Worm (Caenorhabditis elegans) whole organism, mixed stage, embryonic: Measurements from ENCODE around the gene pgm-2.

Experiments
- M03D4.4 ChIP-seq: sonication (generic microtip); optimal IDR thresholded peaks from 2 replicates; lab custom pipeline; 2017; ENCODE audit warnings: mild to moderate bottlenecking, missing genetic modification characterization, missing compliant biosample characterization
- bed-3 ChIP-seq: fragments of 200-800 bp; sonication (Bioruptor generic); optimal IDR thresholded peaks from 3 replicates; lab custom pipeline; 2018; ENCODE audit warnings: mild to moderate bottlenecking, missing genetic modification characterization, moderate library complexity, missing compliant biosample characterization
- blmp-1 ChIP-seq: fragments of 150-350 bp; optimal IDR thresholded peaks from 2 replicates; lab custom pipeline; 2014; ENCODE audit warnings: missing biosample characterization, missing genetic modification characterization
- ceh-39 ChIP-seq: fragments of 150-350 bp; optimal IDR thresholded peaks from 2 replicates; lab custom pipeline; 2014; ENCODE audit warnings: missing biosample characterization, missing genetic modification characterization
- ceh-43 ChIP-seq: fragments of 200-800 bp; sonication (Bioruptor generic); optimal IDR thresholded peaks from 2 replicates; lab custom pipeline; 2018; ENCODE audit warnings: mild to moderate bottlenecking, missing genetic modification characterization, moderate library complexity, missing compliant biosample characterization
- ceh-83 ChIP-seq: fragments of 200-800 bp; sonication (Bioruptor generic); optimal IDR thresholded peaks from 2 replicates; lab custom pipeline; 2018; ENCODE audit warnings: mild to moderate bottlenecking, missing genetic modification characterization, missing compliant biosample characterization
- ces-1 ChIP-seq: fragments of 150-350 bp; optimal IDR thresholded peaks from 2 replicates; lab custom pipeline; 2014; ENCODE audit warnings: missing biosample characterization, missing genetic modification reagents, missing genetic modification characterization
- cnd-1 ChIP-seq: fragments of 200-800 bp; sonication (Bioruptor generic); optimal IDR thresholded peaks from 2 replicates; lab custom pipeline; 2018; ENCODE audit warnings: mild to moderate bottlenecking, missing genetic modification characterization, missing compliant biosample characterization
- drap-1 ChIP-seq: fragments of 200-800 bp; sonication (Bioruptor generic); optimal IDR thresholded peaks from 3 replicates; lab custom pipeline; 2018; ENCODE audit warnings: mild to moderate bottlenecking, missing genetic modification characterization, missing compliant biosample characterization
- elt-1 ChIP-seq: sonication (generic microtip); optimal IDR thresholded peaks from 2 replicates; lab custom pipeline; 2017; ENCODE audit warnings: missing genetic modification characterization, mild to moderate bottlenecking, missing compliant biosample characterization, antibody characterized with exemption, moderate library complexity, borderline replicate concordance; ENCODE audit not compliant: insufficient read depth
- flh-1 ChIP-seq: fragments of 200-800 bp; sonication (Bioruptor generic); optimal IDR thresholded peaks from 2 replicates; lab custom pipeline; 2018; ENCODE audit warnings: mild to moderate bottlenecking, missing genetic modification characterization, moderate library complexity, missing compliant biosample characterization
- ham-2 ChIP-seq: fragments of 200-800 bp; sonication (Bioruptor generic); optimal IDR thresholded peaks from 2 replicates; lab custom pipeline; 2018; ENCODE audit warnings: mild to moderate bottlenecking, missing genetic modification characterization, missing compliant biosample characterization
- hlh-1 ChIP-seq: fragments of 150-350 bp; optimal IDR thresholded peaks from 2 replicates; lab custom pipeline; 2014; ENCODE audit warnings: missing biosample characterization, missing genetic modification reagents, missing genetic modification characterization
- lin-13 ChIP-seq: fragments of 150-350 bp; optimal IDR thresholded peaks from 2 replicates; lab custom pipeline; 2014; ENCODE audit warnings: missing biosample characterization, missing genetic modification characterization
- lin-32 ChIP-seq: fragments of 200-800 bp; sonication (Bioruptor generic); optimal IDR thresholded peaks from 2 replicates; lab custom pipeline; 2018; ENCODE audit warnings: mild to moderate bottlenecking, missing genetic modification characterization, missing compliant biosample characterization
- lsy-2 ChIP-seq: fragments of 150-350 bp; optimal IDR thresholded peaks from 2 replicates; lab custom pipeline; 2014; ENCODE audit warnings: missing biosample characterization, missing genetic modification characterization
- mab-5 ChIP-seq: fragments of 150-350 bp; optimal IDR thresholded peaks from 2 replicates; lab custom pipeline; 2014; ENCODE audit warnings: missing biosample characterization, missing genetic modification characterization
- mep-1 ChIP-seq: fragments of 150-350 bp; optimal IDR thresholded peaks from 2 replicates; lab custom pipeline; 2017; ENCODE audit warnings: missing biosample characterization, missing genetic modification reagents, missing genetic modification characterization, inconsistent platforms
- mls-2 ChIP-seq: sonication (generic microtip); optimal IDR thresholded peaks from 2 replicates; lab custom pipeline; 2016; ENCODE audit warnings: mild to moderate bottlenecking, missing genetic modification characterization, moderate library complexity, missing compliant biosample characterization
- nhr-12 ChIP-seq: fragments of 150-350 bp; optimal IDR thresholded peaks from 2 replicates; lab custom pipeline; 2014; ENCODE audit warnings: missing biosample characterization, missing genetic modification characterization
- nhr-237 ChIP-seq: fragments of 150-350 bp; optimal IDR thresholded peaks from 2 replicates; lab custom pipeline; 2014; ENCODE audit warnings: missing biosample characterization, missing genetic modification characterization
- nhr-28 ChIP-seq: fragments of 150-350 bp; optimal IDR thresholded peaks from 2 replicates; lab custom pipeline; 2014; ENCODE audit warnings: missing biosample characterization, missing genetic modification characterization
- nhr-76 ChIP-seq: sonication (generic microtip); optimal IDR thresholded peaks from 2 replicates; lab custom pipeline; 2017; ENCODE audit warnings: missing biosample characterization, missing genetic modification characterization
- sem-2 ChIP-seq: fragments of 200-800 bp; sonication (Bioruptor generic); optimal IDR thresholded peaks from 2 replicates; lab custom pipeline; 2018; ENCODE audit warnings: mild to moderate bottlenecking, missing genetic modification characterization, missing compliant biosample characterization
- snpc-4 ChIP-seq: fragments of 150-350 bp; optimal IDR thresholded peaks from 2 replicates; lab custom pipeline; 2014; ENCODE audit warnings: missing biosample characterization, missing genetic modification characterization
- sptf-1 ChIP-seq: sonication (generic microtip); optimal IDR thresholded peaks from 2 replicates; lab custom pipeline; 2017; ENCODE audit warnings: mild to moderate bottlenecking, missing genetic modification characterization, moderate library complexity, missing compliant biosample characterization
- tbx-8 ChIP-seq: fragments of 200-800 bp; sonication (Bioruptor generic); optimal IDR thresholded peaks from 2 replicates; lab custom pipeline; 2018; ENCODE audit warnings: mild to moderate bottlenecking, missing genetic modification characterization, moderate library complexity, missing compliant biosample characterization
- unc-120 ChIP-seq: sonication (generic microtip); optimal IDR thresholded peaks from 2 replicates; lab custom pipeline; 2017; ENCODE audit warnings: missing genetic modification characterization, missing compliant biosample characterization; ENCODE audit not compliant: poor library complexity, severe bottlenecking
- unc-39 ChIP-seq: fragments of 150-350 bp; optimal IDR thresholded peaks from 2 replicates; lab custom pipeline; 2014; ENCODE audit warnings: missing biosample characterization, missing genetic modification characterization
- zip-8 ChIP-seq: fragments of 150-350 bp; optimal IDR thresholded peaks from 2 replicates; lab custom pipeline; 2014; ENCODE audit warnings: missing biosample characterization, missing genetic modification characterization
- ztf-11 ChIP-seq: fragments of 150-350 bp; optimal IDR thresholded peaks from 2 replicates; lab custom pipeline; 2014; ENCODE audit warnings: missing biosample characterization, missing genetic modification characterization

Gene pgm-2

DNA sequence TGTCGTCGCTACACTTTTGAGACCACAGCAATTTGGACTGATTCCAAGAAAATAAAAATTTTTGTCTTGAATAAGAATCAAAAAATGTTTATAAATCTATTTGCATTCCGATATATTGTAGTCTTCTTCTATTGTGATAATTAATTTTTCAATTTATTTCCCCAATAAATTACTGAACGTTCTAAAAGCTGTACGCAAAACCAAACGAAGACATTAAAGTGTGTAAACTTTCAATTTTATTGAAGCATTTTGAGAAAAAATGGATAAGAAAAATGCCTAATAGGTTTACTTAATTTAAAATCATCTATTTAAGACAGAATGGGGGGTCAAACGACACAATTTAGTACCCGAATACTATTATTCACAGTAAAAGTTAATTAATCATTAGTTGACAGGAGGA, 3.4 kb downstream of the pgm-2 start:
- TF ChIP-seq ham-2 (GFP tag; lab: Kevin White, UChicago) (no peak), tbx-8 (GFP tag; lab: Kevin White, UChicago) (no peak), bed-3 (GFP tag; lab: Kevin White, UChicago) (no peak), mep-1 (no peak), lin-32 (no peak), sptf-1 (tag; lab: Kevin White, UChicago) (no peak), M03D4.4 (no peak), sem-2 (no peak), mls-2 (no peak), ceh-39 (tag; lab: Kevin White, UChicago) (no peak), cnd-1 (tag; lab: Kevin White, UChicago) (no peak), ceh-83 (GFP tag; lab: Kevin White, UChicago) (no peak), nhr-28 (no peak), mab-5 (no peak), unc-120 (tag; lab: Kevin White, UChicago) (no peak)

DNA sequence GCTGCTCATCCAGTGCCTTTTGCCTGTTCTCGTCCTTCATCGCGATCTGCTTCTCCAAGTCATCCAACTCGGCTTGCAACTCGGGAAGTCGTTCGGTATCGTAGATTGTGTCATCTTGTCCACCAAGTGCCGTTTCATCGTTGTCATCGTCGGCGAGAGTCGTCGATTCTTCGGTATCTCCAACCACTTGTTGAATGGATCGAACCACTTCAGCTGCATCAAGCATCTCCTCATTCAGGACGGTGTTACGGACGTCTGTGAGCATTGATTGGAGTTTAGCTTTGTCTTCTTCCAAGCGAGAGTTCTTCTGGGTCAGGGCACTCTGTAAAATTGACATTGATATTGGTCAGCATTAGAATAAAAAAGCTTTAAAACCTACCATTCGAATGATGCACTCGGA, 6.4 kb downstream of the pgm-2 start:
- no peak for TF ChIP-seq hlh-1 (tag; lab: Kevin White, UChicago)
- TF ChIP-seq unc-39 (tag; lab: Kevin White, UChicago): no peak
- TF ChIP-seq sem-2: no peak
- TF ChIP-seq unc-120 (tag; lab: Kevin White, UChicago): no peak
- no peak for TF ChIP-seq lsy-2 (tag; lab: Kevin White, UChicago)
- TF ChIP-seq lin-32: no peak
- no peak for TF ChIP-seq nhr-12
- TF ChIP-seq bed-3 (GFP tag; lab: Kevin White, UChicago): no peak
- TF ChIP-seq mls-2: no peak
- TF ChIP-seq sptf-1 (tag; lab: Kevin White, UChicago): no peak
- TF ChIP-seq nhr-28: no peak
- TF ChIP-seq, all 35 proteins: peak for 0

DNA sequence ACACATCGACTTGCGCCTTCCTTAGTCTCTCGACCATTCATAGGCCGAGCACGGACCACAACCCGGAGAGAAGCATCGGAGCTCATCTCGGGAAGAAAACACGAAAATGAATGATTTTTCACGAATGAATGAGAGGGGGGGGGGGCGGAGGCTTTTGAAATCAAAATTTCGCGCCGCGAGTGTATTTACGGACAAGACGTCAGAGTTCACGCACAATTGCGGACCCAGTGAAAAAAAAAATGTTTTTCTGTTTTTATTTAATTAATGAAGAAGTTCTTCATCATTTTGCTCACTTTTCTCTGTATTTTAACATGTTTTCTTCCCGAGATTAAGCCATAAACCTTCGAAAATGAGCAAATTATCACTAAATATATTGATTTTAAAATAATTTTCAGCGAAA, 7.9 kb downstream of the pgm-2 start, which contains the start of the genes klp-19 and slc-36.1:
TSS of gene klp-19 (minus strand) at position 153 of the 400 bp plus-strand sequence.
TSS of gene slc-36.1 (plus strand) at position 396 of the 400 bp plus-strand sequence.
- TF ChIP-seq M03D4.4 (peak; percentile 17), ces-1 (GFP tag; lab: Kevin White, UChicago) (peak; percentile 86), drap-1 (GFP tag; lab: Kevin White, UChicago) (no peak), zip-8 (tag; lab: Kevin White, UChicago) (no peak), mep-1 (no peak), sem-2 (no peak), sptf-1 (tag; lab: Kevin White, UChicago) (peak; percentile 38), lsy-2 (tag; lab: Kevin White, UChicago) (no peak), flh-1 (GFP tag; lab: Kevin White, UChicago) (no peak), nhr-237 (tag; lab: Kevin White, UChicago) (no peak)

DNA sequence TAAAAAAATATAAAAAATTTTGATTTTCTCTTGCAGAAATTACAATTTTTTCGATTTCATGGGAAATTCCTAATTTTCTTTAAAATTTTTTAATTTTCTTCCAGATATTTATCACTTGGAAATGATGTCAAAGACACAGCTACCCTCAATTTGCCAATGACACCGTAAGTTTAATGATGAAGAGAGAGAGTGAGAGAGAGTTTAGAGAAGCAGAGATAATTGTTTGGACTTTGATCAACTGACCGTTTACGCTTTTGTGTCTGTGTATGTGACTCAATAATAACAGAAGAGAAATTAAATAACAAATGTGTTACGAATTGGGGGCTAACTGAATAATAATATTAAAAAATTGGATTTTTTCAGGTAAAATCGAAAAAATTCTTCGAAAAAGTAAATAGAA, 11.4 kb downstream of the pgm-2 start:
- peak; percentile 14 for TF ChIP-seq nhr-237 (tag; lab: Kevin White, UChicago)
- TF ChIP-seq elt-1 (tag; lab: Kevin White, UChicago): no peak

DNA sequence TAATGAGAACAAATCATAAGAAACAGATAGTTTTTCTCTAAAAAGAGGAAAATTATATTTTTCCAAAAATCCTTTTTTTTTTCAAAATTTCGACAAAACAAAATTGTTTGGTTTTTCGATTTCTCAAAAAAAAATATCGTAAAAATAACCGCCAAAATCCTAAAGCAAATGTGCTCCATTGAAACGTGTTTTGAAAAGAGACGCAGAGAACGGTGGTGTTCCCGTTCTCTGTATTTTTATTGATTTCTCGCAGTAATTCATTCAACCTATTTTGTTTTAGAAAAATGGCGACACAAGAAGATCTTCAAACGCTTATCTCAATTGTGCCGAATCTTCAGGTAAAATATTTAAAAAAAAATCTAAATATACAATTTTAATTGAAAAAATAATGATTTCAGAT, 14.6 kb downstream of the pgm-2 start, which contains the start of gene Y43F4B.10:
TSS of gene Y43F4B.10 (plus strand) at position 281 of the 400 bp plus-strand sequence.
- TF ChIP-seq ces-1 (GFP tag; lab: Kevin White, UChicago) (peak; percentile 65), blmp-1 (tag; lab: Kevin White, UChicago) (no peak), nhr-237 (tag; lab: Kevin White, UChicago) (peak; percentile 24), mab-5 (no peak), ceh-39 (tag; lab: Kevin White, UChicago) (peak; percentile 79), sptf-1 (tag; lab: Kevin White, UChicago) (no peak), nhr-76 (tag; lab: Kevin White, UChicago) (no peak), lsy-2 (tag; lab: Kevin White, UChicago) (peak; percentile 25), mep-1 (peak; percentile 28), M03D4.4 (no peak)
- TF ChIP-seq, all 35 proteins: peak for 5

DNA sequence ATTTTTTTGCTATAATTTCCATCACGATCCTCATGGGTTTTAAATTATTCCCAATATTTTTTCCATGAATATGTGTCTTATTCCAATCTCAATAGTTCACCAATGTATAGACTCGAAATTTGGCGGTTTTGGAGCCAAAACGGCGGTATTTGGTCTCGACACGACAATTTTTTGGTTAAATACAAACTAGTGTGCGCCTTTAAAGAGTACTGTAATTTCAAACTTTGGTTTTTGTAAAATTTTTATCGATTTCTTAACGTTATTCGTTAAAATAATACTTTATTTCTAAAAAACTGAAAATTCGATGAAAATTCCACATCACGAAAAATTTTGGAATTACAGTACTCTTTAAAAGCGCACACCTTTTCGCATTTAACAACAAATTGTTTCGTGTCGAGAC, 15.5 kb downstream of the pgm-2 start:
- TF ChIP-seq lsy-2 (tag; lab: Kevin White, UChicago) (no peak), nhr-12 (no peak), unc-120 (tag; lab: Kevin White, UChicago) (no peak), hlh-1 (tag; lab: Kevin White, UChicago) (no peak), snpc-4 (no peak), M03D4.4 (no peak), sptf-1 (tag; lab: Kevin White, UChicago) (no peak), nhr-76 (tag; lab: Kevin White, UChicago) (no peak), ceh-43 (GFP tag; lab: Kevin White, UChicago) (no peak), ceh-39 (tag; lab: Kevin White, UChicago) (no peak), unc-39 (tag; lab: Kevin White, UChicago) (no peak), cnd-1 (tag; lab: Kevin White, UChicago) (no peak), drap-1 (GFP tag; lab: Kevin White, UChicago) (no peak), ces-1 (GFP tag; lab: Kevin White, UChicago) (no peak), lin-13 (no peak), ztf-11 (tag; lab: Kevin White, UChicago) (no peak)
